Fruit fly (Drosophila melanogaster) whole organism, larva: ENCODE results near the gene Bin1.
A peak's percentile ranks its signal among the peaks of the same experiment; 100 is the strongest.

Experiments
- noc ChIP-seq: fragments of 200-800 bp; sonication (Bioruptor generic); optimal IDR thresholded peaks from 3 replicates; lab custom pipeline; 2019; ENCODE audit warnings: missing biosample characterization, mild to moderate bottlenecking, missing genetic modification characterization, moderate library complexity

Bin1 gene

dm6 chr3R:16212859-16213708, 23.7 kb upstream of the Bin1 start:
- no peak for TF ChIP-seq noc

dm6 chr3R:16211883-16212540, 22.6 kb upstream of the Bin1 start:
- no peak for TF ChIP-seq noc

- no peak for TF ChIP-seq noc
Measured at dm6 chr3R:16210808-16211578, 21.6 kb upstream of the Bin1 start.

- no peak for TF ChIP-seq noc
Measured at dm6 chr3R:16209714-16210553, 20.6 kb upstream of the Bin1 start.

- TF ChIP-seq noc: peak; percentile 36
Measured at dm6 chr3R:16208924-16209713, 19.8 kb upstream of the Bin1 start.

dm6 chr3R:16208106-16208780, 18.9 kb upstream of the Bin1 start:
- no peak for TF ChIP-seq noc

- TF ChIP-seq noc: peak; percentile 35
Measured at dm6 chr3R:16207074-16207609, 17.8 kb upstream of the Bin1 start.

dm6 chr3R:16206162-16206561, 16.8 kb upstream of the Bin1 start:
- no peak for TF ChIP-seq noc

- peak; percentile 21 for TF ChIP-seq noc
Measured at dm6 chr3R:16205155-16205778, 15.9 kb upstream of the Bin1 start, which contains the start of gene mtSSB. mtSSB (minus strand) TSS chr3R:16205250.

dm6 chr3R:16203025-16203421, 13.7 kb upstream of the Bin1 start, which contains the start of the genes CG6126 and CG31287:
CG6126 (minus strand) TSS chr3R:16203083.
CG31287 (plus strand) TSS chr3R:16203371.
- no peak for TF ChIP-seq noc

dm6 chr3R:16202335-16203024, 13.1 kb upstream of the Bin1 start:
- peak; percentile 70 for TF ChIP-seq noc

dm6 chr3R:16200497-16201019, 11.2 kb upstream of the Bin1 start:
- peak; percentile 8 for TF ChIP-seq noc

- TF ChIP-seq noc: no peak
Measured at dm6 chr3R:16190782-16191181, 1.4 kb upstream of the Bin1 start.
